Fruit fly (Drosophila melanogaster) whole organism, embryonic: ENCODE results near the gene DnaJ-1.

Experiments
- Ets97D ChIP-seq: fragments of 200-800 bp; sonication (Bioruptor generic); optimal IDR thresholded peaks from 3 replicates; lab custom pipeline; 2016; ENCODE audit warnings: missing biosample characterization, missing genetic modification characterization
- ewg ChIP-seq: fragments of 200-800 bp; sonication (Bioruptor generic); optimal IDR thresholded peaks from 3 replicates; lab custom pipeline; 2017; ENCODE audit warnings: mild to moderate bottlenecking, missing biosample characterization, missing genetic modification reagents, missing genetic modification characterization
- maf-S ChIP-seq: fragments of 200-800 bp; sonication (Bioruptor generic); optimal IDR thresholded peaks from 2 replicates; lab custom pipeline; 2016; ENCODE audit warnings: missing biosample characterization, missing genetic modification characterization
- zen2 ChIP-seq: fragments of 200-800 bp; sonication (Bioruptor generic); IDR thresholded peaks from 3 replicates; pipeline ENCODE4 v1.3.6; 2022; ENCODE audit warnings: missing biosample characterization, missing genetic modification characterization; ENCODE audit not compliant: partially characterized antibody

DNA sequence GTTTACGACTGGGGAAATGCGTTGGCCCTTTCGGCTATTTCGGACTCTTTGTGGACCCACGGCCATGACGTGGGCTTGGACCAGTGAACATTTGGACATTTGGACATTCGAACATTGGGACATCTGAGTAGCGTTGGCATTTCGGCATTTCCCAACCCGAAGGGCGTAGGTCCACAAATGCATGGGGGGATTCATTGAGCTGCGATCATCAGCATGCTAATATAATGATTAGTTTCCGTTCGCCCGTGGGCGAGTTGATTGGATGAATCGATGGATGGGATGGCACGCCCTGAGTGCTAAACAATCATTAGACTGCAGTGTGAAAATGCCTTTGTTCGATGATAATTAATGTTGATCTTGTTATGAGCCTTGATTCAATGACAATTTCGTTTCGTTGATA is 35.5 kb upstream of the DnaJ-1 start:
- TF ChIP-seq zen2 = no peak
- no peak for TF ChIP-seq ewg (GFP tag; lab: Kevin White, UChicago)
- no peak for TF ChIP-seq Ets97D (GFP tag; lab: Kevin White, UChicago)
- TF ChIP-seq maf-S (GFP tag; lab: Kevin White, UChicago) = no peak
